Worm (Caenorhabditis elegans): ENCODE measurements around the gene F57B1.5.

Gene F57B1.5

DNA sequence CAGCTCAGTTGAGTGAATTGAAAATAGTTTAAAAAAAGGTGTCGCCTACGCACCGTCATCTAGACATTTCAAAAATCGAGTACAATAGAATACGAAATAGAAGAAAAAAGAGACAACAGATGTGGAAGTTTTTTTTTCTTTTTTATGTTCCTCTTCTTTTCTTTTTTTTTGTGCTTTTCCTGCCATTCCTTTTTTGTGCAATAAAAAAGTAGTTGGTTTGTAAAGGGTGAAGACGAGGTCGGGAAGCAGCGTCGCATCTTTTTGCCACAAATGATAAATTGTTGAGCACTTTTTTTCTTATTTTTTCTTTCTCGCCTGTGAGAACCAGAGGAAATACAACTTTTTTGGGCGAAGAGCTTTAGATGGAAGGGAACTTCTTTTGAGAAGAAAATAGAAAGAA is 1.0 kb upstream of the F57B1.5 start:
- TF ChIP-seq med-1 (GFP tag; optimal IDR thresholded peaks at IDR 0.05; ENCODE audit: insufficient read depth) (no peak), T22C8.4 (GFP tag; IDR thresholded peaks at IDR 0.05) (no peak)

DNA sequence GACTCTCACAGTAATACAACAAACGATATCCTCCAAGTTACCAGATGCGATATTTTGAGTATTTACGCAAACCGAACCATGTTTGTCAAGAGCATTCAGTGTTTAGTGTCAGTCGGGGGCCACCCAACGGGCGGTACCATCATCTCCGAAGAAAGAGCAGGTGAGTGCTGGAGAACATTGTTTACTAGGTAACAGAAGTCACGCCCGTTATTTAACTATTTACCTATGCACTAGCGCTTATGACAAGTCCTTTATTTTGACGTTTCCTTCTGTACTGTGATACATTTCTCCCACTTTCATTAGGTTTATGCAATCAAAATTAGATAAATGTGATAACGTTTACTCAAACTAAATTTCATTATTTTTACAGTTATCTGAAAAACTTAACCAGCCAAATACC is 2.0 kb downstream of the F57B1.5 start, which contains the start of gene F57B1.6:
F57B1.6 (plus strand) TSS at position 79 of the 400 bp plus-strand sequence.
- TF ChIP-seq ref-1 (GFP tag; conservative IDR thresholded peaks at IDR 0.05): no peak
- TF ChIP-seq ztf-23 (GFP tag; IDR thresholded peaks at IDR 0.05): no peak
- no peak for TF ChIP-seq med-1 (GFP tag; optimal IDR thresholded peaks at IDR 0.05; ENCODE audit: insufficient read depth)
- no peak for TF ChIP-seq ztf-29 (GFP tag; IDR thresholded peaks at IDR 0.05)
- TF ChIP-seq flt-1 (GFP tag; IDR thresholded peaks at IDR 0.05): no peak
- no peak for TF ChIP-seq klf-2 (GFP tag; conservative IDR thresholded peaks at IDR 0.05)
- no peak for TF ChIP-seq tab-1 (GFP tag; IDR thresholded peaks at IDR 0.05)
- no peak for TF ChIP-seq cog-1 (tag; optimal IDR thresholded peaks at IDR 0.05)
- no peak for TF ChIP-seq T22C8.4 (GFP tag; IDR thresholded peaks at IDR 0.05)

DNA sequence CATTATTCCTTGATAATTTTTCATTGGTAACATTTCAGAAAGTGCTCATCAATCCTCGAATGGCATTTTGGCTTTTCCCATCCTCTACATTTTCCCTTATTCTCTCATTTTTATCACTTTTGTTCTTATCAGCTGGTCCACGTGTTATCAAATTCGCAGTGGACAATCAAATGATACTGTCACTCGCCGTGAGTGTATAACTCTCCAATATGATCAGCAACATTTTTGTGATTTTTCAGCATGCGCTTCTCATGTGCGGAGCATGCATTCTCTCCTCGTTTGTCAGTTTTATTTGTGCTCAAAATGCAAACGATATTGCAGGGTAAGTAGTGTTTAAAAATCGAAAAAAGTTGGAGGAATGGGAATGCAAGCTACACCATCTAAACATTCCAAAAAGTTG is 5.1 kb downstream of the F57B1.5 start:
- TF ChIP-seq flt-1 (GFP tag; IDR thresholded peaks at IDR 0.05) (no peak), ztf-23 (GFP tag; IDR thresholded peaks at IDR 0.05) (no peak), klf-2 (GFP tag; conservative IDR thresholded peaks at IDR 0.05) (no peak), T22C8.4 (GFP tag; IDR thresholded peaks at IDR 0.05) (no peak), ref-1 (GFP tag; conservative IDR thresholded peaks at IDR 0.05) (no peak), med-1 (GFP tag; optimal IDR thresholded peaks at IDR 0.05; ENCODE audit: insufficient read depth) (no peak), tab-1 (GFP tag; IDR thresholded peaks at IDR 0.05) (no peak), ztf-29 (GFP tag; IDR thresholded peaks at IDR 0.05) (no peak), cog-1 (tag; optimal IDR thresholded peaks at IDR 0.05) (no peak)

ce11 chrV:13221066-13221465 is 13.5 kb downstream of the F57B1.5 start:
- TF ChIP-seq T22C8.4 (GFP tag; IDR thresholded peaks at IDR 0.05) (no peak), klf-2 (GFP tag; conservative IDR thresholded peaks at IDR 0.05) (no peak), tab-1 (GFP tag; IDR thresholded peaks at IDR 0.05) (no peak), ref-1 (GFP tag; conservative IDR thresholded peaks at IDR 0.05) (no peak), med-1 (GFP tag; optimal IDR thresholded peaks at IDR 0.05; ENCODE audit: insufficient read depth) (no peak), ztf-23 (GFP tag; IDR thresholded peaks at IDR 0.05) (no peak), cog-1 (tag; optimal IDR thresholded peaks at IDR 0.05) (no peak), ztf-29 (GFP tag; IDR thresholded peaks at IDR 0.05) (no peak), flt-1 (GFP tag; IDR thresholded peaks at IDR 0.05) (no peak)

DNA sequence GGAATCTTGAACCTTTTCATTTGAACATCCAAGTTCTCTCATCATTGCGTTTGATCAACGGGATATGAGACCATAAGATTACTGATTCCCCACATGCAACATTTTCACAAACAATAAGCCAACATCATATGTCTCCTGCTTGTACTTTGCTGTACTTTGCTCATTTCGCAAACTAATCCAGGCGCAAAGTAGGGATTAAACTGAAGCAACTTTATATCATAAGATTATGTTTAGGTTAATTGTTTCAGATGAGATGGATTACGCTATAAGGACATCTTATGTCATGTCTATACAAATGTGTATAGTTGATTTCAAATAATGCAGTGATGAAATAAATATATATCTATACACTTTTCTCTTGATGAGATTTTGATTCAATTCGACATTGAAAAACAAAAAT is 22.0 kb downstream of the F57B1.5 start:
- TF ChIP-seq med-1 (GFP tag; optimal IDR thresholded peaks at IDR 0.05; ENCODE audit: insufficient read depth): no peak
- no peak for TF ChIP-seq klf-2 (GFP tag; conservative IDR thresholded peaks at IDR 0.05)
- TF ChIP-seq cog-1 (tag; optimal IDR thresholded peaks at IDR 0.05): no peak
- TF ChIP-seq ref-1 (GFP tag; conservative IDR thresholded peaks at IDR 0.05): no peak
- no peak for TF ChIP-seq tab-1 (GFP tag; IDR thresholded peaks at IDR 0.05)
- TF ChIP-seq T22C8.4 (GFP tag; IDR thresholded peaks at IDR 0.05): no peak

DNA sequence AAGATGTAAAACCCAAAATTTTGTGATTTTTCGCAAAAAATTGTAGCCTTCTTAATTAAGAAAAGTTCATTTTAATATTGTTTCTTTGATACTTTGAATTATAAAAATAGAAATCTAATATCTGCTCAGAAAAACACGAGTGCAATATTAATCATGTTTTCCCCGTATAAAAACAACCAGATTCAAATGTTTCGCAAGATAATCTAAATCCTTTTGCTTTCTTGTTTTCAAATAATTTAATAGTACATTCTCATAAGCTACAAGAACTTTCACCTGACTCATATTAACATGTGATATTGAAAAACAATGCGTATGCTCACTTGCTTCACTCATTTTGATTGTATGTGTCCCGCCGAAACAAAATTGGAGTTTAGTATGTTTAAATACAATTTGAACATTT is 27.8 kb downstream of the F57B1.5 start:
- TF ChIP-seq flt-1 (GFP tag; IDR thresholded peaks at IDR 0.05): no peak
- TF ChIP-seq ztf-23 (GFP tag; IDR thresholded peaks at IDR 0.05): no peak
- no peak for TF ChIP-seq tab-1 (GFP tag; IDR thresholded peaks at IDR 0.05)
- TF ChIP-seq T22C8.4 (GFP tag; IDR thresholded peaks at IDR 0.05): no peak
- no peak for TF ChIP-seq cog-1 (tag; optimal IDR thresholded peaks at IDR 0.05)
- TF ChIP-seq ref-1 (GFP tag; conservative IDR thresholded peaks at IDR 0.05): no peak

- TF ChIP-seq tab-1 (GFP tag; IDR thresholded peaks at IDR 0.05): no peak
- no peak for TF ChIP-seq ztf-29 (GFP tag; IDR thresholded peaks at IDR 0.05)
- TF ChIP-seq med-1 (GFP tag; optimal IDR thresholded peaks at IDR 0.05; ENCODE audit: insufficient read depth): no peak
- no peak for TF ChIP-seq T22C8.4 (GFP tag; IDR thresholded peaks at IDR 0.05)
- no peak for TF ChIP-seq ztf-23 (GFP tag; IDR thresholded peaks at IDR 0.05)
- TF ChIP-seq cog-1 (tag; optimal IDR thresholded peaks at IDR 0.05): no peak
- no peak for TF ChIP-seq klf-2 (GFP tag; conservative IDR thresholded peaks at IDR 0.05)
- TF ChIP-seq ref-1 (GFP tag; conservative IDR thresholded peaks at IDR 0.05): no peak
- no peak for TF ChIP-seq flt-1 (GFP tag; IDR thresholded peaks at IDR 0.05)
Observed at ce11 chrV:13236507-13236906, 29.0 kb downstream of the F57B1.5 start, which contains the start of gene dmd-10. Gene dmd-10, minus strand, starts transcription at chrV:13236607.

DNA sequence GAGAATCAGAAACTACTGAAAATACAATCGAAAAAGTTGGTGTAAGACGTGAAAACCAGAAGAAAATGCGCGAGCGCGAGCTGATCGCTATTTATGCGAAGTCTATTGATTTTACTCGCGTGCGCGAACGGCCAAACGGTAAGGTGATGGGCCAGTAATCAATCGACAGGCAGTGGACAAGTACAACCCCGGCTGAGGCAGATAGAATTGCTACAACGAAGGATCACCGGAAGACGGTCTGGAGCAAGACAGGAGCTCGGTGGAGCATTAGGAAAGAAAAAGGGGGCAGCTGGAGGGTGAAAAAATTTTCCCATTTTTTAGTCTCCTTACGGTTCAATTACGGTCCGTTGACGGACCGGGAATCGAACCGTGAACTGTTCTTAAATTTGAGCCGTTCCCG is 32.2 kb downstream of the F57B1.5 start:
- 0 out of 2 replicates have a peak, but pooled peaks have one; percentile 41 for TF ChIP-seq tab-1 (GFP tag; IDR thresholded peaks at IDR 0.05)

DNA sequence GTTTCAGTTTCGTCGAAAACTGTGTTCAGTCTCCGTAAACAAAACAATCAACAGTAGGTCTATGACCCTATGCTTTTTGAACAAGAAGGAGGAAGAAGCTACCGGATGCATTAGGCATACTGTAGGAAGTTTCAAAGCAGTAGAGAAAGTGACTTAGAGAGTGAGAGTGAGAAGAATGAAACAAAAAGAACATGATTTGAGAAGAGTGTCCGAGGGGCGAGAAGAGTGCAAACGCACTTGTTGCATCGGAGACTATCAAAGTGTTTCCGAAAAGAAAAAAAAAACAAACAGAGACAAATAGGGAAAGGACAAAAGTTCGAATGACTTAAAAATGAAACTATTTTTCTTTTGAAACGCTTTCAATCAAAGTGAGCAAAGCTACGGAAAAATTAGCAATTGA is 35.7 kb downstream of the F57B1.5 start:
- no peak for TF ChIP-seq tab-1 (GFP tag; IDR thresholded peaks at IDR 0.05)
- no peak for TF ChIP-seq cog-1 (tag; optimal IDR thresholded peaks at IDR 0.05)
- no peak for TF ChIP-seq ztf-29 (GFP tag; IDR thresholded peaks at IDR 0.05)
- TF ChIP-seq med-1 (GFP tag; optimal IDR thresholded peaks at IDR 0.05; ENCODE audit: insufficient read depth): no peak
- no peak for TF ChIP-seq klf-2 (GFP tag; conservative IDR thresholded peaks at IDR 0.05)
- TF ChIP-seq flt-1 (GFP tag; IDR thresholded peaks at IDR 0.05): no peak
- no peak for TF ChIP-seq ref-1 (GFP tag; conservative IDR thresholded peaks at IDR 0.05)
- no peak for TF ChIP-seq T22C8.4 (GFP tag; IDR thresholded peaks at IDR 0.05)
- no peak for TF ChIP-seq ztf-23 (GFP tag; IDR thresholded peaks at IDR 0.05)

DNA sequence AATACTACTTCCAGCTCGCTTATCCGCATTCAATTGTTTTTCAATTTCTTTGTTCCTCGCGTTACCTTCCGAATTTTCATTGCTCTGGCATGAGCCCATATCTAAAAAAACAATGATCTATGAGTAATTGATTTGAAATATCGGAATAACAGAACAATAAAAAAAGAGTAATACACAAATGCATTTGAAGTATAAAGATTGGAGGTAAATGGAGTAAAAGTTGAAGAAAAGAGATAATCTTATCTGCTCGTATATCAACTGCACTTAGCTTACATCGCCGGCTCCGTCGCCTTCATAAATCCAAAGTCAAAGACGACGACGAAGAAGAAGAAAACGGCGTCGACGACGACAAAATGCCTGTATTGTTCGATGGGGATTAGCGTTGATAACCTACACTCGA is 41.9 kb downstream of the F57B1.5 start, which contains the start of gene odr-3:
odr-3 (minus strand) TSS at position 101 of the 400 bp plus-strand sequence.
- TF ChIP-seq med-1 (GFP tag; optimal IDR thresholded peaks at IDR 0.05; ENCODE audit: insufficient read depth): no peak
- no peak for TF ChIP-seq flt-1 (GFP tag; IDR thresholded peaks at IDR 0.05)
- no peak for TF ChIP-seq T22C8.4 (GFP tag; IDR thresholded peaks at IDR 0.05)
- no peak for TF ChIP-seq ztf-23 (GFP tag; IDR thresholded peaks at IDR 0.05)
- TF ChIP-seq tab-1 (GFP tag; IDR thresholded peaks at IDR 0.05): no peak
- TF ChIP-seq ztf-29 (GFP tag; IDR thresholded peaks at IDR 0.05): no peak
- no peak for TF ChIP-seq ref-1 (GFP tag; conservative IDR thresholded peaks at IDR 0.05)
- TF ChIP-seq klf-2 (GFP tag; conservative IDR thresholded peaks at IDR 0.05): no peak
- no peak for TF ChIP-seq cog-1 (tag; optimal IDR thresholded peaks at IDR 0.05)
